Worm (Caenorhabditis elegans) whole organism, mixed stage, embryonic: ENCODE data around the gene F59C12.4.

Source experiments
- M03D4.4 ChIP-seq: sonication (generic microtip); optimal IDR thresholded peaks from 2 replicates; lab custom pipeline; 2017; ENCODE audit warnings: mild to moderate bottlenecking, missing genetic modification characterization, missing compliant biosample characterization
- bed-3 ChIP-seq: fragments of 200-800 bp; sonication (Bioruptor generic); optimal IDR thresholded peaks from 3 replicates; lab custom pipeline; 2018; ENCODE audit warnings: mild to moderate bottlenecking, missing genetic modification characterization, moderate library complexity, missing compliant biosample characterization
- blmp-1 ChIP-seq: fragments of 150-350 bp; optimal IDR thresholded peaks from 2 replicates; lab custom pipeline; 2014; ENCODE audit warnings: missing biosample characterization, missing genetic modification characterization
- ceh-39 ChIP-seq: fragments of 150-350 bp; optimal IDR thresholded peaks from 2 replicates; lab custom pipeline; 2014; ENCODE audit warnings: missing biosample characterization, missing genetic modification characterization
- ceh-43 ChIP-seq: fragments of 200-800 bp; sonication (Bioruptor generic); optimal IDR thresholded peaks from 2 replicates; lab custom pipeline; 2018; ENCODE audit warnings: mild to moderate bottlenecking, missing genetic modification characterization, moderate library complexity, missing compliant biosample characterization
- ceh-83 ChIP-seq: fragments of 200-800 bp; sonication (Bioruptor generic); optimal IDR thresholded peaks from 2 replicates; lab custom pipeline; 2018; ENCODE audit warnings: mild to moderate bottlenecking, missing genetic modification characterization, missing compliant biosample characterization
- ces-1 ChIP-seq: fragments of 150-350 bp; optimal IDR thresholded peaks from 2 replicates; lab custom pipeline; 2014; ENCODE audit warnings: missing biosample characterization, missing genetic modification reagents, missing genetic modification characterization
- cnd-1 ChIP-seq: fragments of 200-800 bp; sonication (Bioruptor generic); optimal IDR thresholded peaks from 2 replicates; lab custom pipeline; 2018; ENCODE audit warnings: mild to moderate bottlenecking, missing genetic modification characterization, missing compliant biosample characterization
- drap-1 ChIP-seq: fragments of 200-800 bp; sonication (Bioruptor generic); optimal IDR thresholded peaks from 3 replicates; lab custom pipeline; 2018; ENCODE audit warnings: mild to moderate bottlenecking, missing genetic modification characterization, missing compliant biosample characterization
- elt-1 ChIP-seq: sonication (generic microtip); optimal IDR thresholded peaks from 2 replicates; lab custom pipeline; 2017; ENCODE audit warnings: missing genetic modification characterization, mild to moderate bottlenecking, missing compliant biosample characterization, antibody characterized with exemption, moderate library complexity, borderline replicate concordance; ENCODE audit not compliant: insufficient read depth
- elt-3 ChIP-seq: fragments of 150-350 bp; optimal IDR thresholded peaks from 2 replicates; lab custom pipeline; 2014; ENCODE audit warnings: missing biosample characterization, missing genetic modification characterization
- flh-1 ChIP-seq: fragments of 200-800 bp; sonication (Bioruptor generic); optimal IDR thresholded peaks from 2 replicates; lab custom pipeline; 2018; ENCODE audit warnings: mild to moderate bottlenecking, missing genetic modification characterization, moderate library complexity, missing compliant biosample characterization
- ham-2 ChIP-seq: fragments of 200-800 bp; sonication (Bioruptor generic); optimal IDR thresholded peaks from 2 replicates; lab custom pipeline; 2018; ENCODE audit warnings: mild to moderate bottlenecking, missing genetic modification characterization, missing compliant biosample characterization
- lin-13 ChIP-seq: fragments of 150-350 bp; optimal IDR thresholded peaks from 2 replicates; lab custom pipeline; 2014; ENCODE audit warnings: missing biosample characterization, missing genetic modification characterization
- lin-32 ChIP-seq: fragments of 200-800 bp; sonication (Bioruptor generic); optimal IDR thresholded peaks from 2 replicates; lab custom pipeline; 2018; ENCODE audit warnings: mild to moderate bottlenecking, missing genetic modification characterization, missing compliant biosample characterization
- mab-5 ChIP-seq: fragments of 150-350 bp; optimal IDR thresholded peaks from 2 replicates; lab custom pipeline; 2014; ENCODE audit warnings: missing biosample characterization, missing genetic modification characterization
- mep-1 ChIP-seq: fragments of 150-350 bp; optimal IDR thresholded peaks from 2 replicates; lab custom pipeline; 2017; ENCODE audit warnings: missing biosample characterization, missing genetic modification reagents, missing genetic modification characterization, inconsistent platforms
- mls-2 ChIP-seq: sonication (generic microtip); optimal IDR thresholded peaks from 2 replicates; lab custom pipeline; 2016; ENCODE audit warnings: mild to moderate bottlenecking, missing genetic modification characterization, moderate library complexity, missing compliant biosample characterization
- nhr-12 ChIP-seq: fragments of 150-350 bp; optimal IDR thresholded peaks from 2 replicates; lab custom pipeline; 2014; ENCODE audit warnings: missing biosample characterization, missing genetic modification characterization
- nhr-2 ChIP-seq: fragments of 150-350 bp; optimal IDR thresholded peaks from 2 replicates; lab custom pipeline; 2014; ENCODE audit warnings: missing biosample characterization, missing genetic modification characterization
- nhr-237 ChIP-seq: fragments of 150-350 bp; optimal IDR thresholded peaks from 2 replicates; lab custom pipeline; 2014; ENCODE audit warnings: missing biosample characterization, missing genetic modification characterization
- nhr-28 ChIP-seq: fragments of 150-350 bp; optimal IDR thresholded peaks from 2 replicates; lab custom pipeline; 2014; ENCODE audit warnings: missing biosample characterization, missing genetic modification characterization
- pha-4 ChIP-seq: fragments of 150-350 bp; optimal IDR thresholded peaks from 2 replicates; lab custom pipeline; 2018; ENCODE audit warnings: missing biosample characterization, missing genetic modification reagents, missing genetic modification characterization
- sem-2 ChIP-seq: fragments of 200-800 bp; sonication (Bioruptor generic); optimal IDR thresholded peaks from 2 replicates; lab custom pipeline; 2018; ENCODE audit warnings: mild to moderate bottlenecking, missing genetic modification characterization, missing compliant biosample characterization
- snpc-4 ChIP-seq: fragments of 150-350 bp; optimal IDR thresholded peaks from 2 replicates; lab custom pipeline; 2014; ENCODE audit warnings: missing biosample characterization, missing genetic modification characterization
- sptf-1 ChIP-seq: sonication (generic microtip); optimal IDR thresholded peaks from 2 replicates; lab custom pipeline; 2017; ENCODE audit warnings: mild to moderate bottlenecking, missing genetic modification characterization, moderate library complexity, missing compliant biosample characterization
- tbx-8 ChIP-seq: fragments of 200-800 bp; sonication (Bioruptor generic); optimal IDR thresholded peaks from 2 replicates; lab custom pipeline; 2018; ENCODE audit warnings: mild to moderate bottlenecking, missing genetic modification characterization, moderate library complexity, missing compliant biosample characterization
- unc-120 ChIP-seq: sonication (generic microtip); optimal IDR thresholded peaks from 2 replicates; lab custom pipeline; 2017; ENCODE audit warnings: missing genetic modification characterization, missing compliant biosample characterization; ENCODE audit not compliant: poor library complexity, severe bottlenecking
- unc-39 ChIP-seq: fragments of 150-350 bp; optimal IDR thresholded peaks from 2 replicates; lab custom pipeline; 2014; ENCODE audit warnings: missing biosample characterization, missing genetic modification characterization
- unc-62 ChIP-seq: fragments of 150-350 bp; optimal IDR thresholded peaks from 2 replicates; lab custom pipeline; 2014; ENCODE audit warnings: missing biosample characterization, missing genetic modification reagents, missing genetic modification characterization
- zip-8 ChIP-seq: fragments of 150-350 bp; optimal IDR thresholded peaks from 2 replicates; lab custom pipeline; 2014; ENCODE audit warnings: missing biosample characterization, missing genetic modification characterization
- ztf-11 ChIP-seq: fragments of 150-350 bp; optimal IDR thresholded peaks from 2 replicates; lab custom pipeline; 2014; ENCODE audit warnings: missing biosample characterization, missing genetic modification characterization

Gene F59C12.4

DNA sequence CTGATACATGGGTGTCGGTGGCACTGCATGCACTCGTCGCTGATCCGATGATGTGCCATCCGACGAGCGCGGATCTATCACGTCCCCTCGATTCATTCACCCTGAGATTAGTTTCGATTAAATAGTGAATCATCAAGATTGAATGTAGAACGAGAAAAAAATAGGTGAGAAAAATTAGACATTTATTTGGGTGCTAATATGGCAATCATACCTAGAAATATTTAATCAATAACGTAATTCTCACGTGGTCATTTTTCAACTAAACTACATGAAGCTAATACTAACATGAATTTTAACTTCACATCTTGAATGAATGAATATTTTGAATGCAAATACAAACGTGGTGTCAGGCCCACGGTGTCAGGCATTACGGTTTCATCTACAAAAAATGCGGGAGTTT is 7.0 kb upstream of the F59C12.4 start, which contains the start of gene F59C12.3:
F59C12.3 (minus strand) TSS at position 101 of the 400 bp plus-strand sequence.
- TF ChIP-seq nhr-2 (tag; lab: Kevin White, UChicago) = no peak
- TF ChIP-seq, all 35 proteins: peak for 0

- TF ChIP-seq nhr-28 (no peak), lin-32 (no peak), sem-2 (GFP tag; lab: Kevin White, UChicago) (no peak), nhr-12 (no peak), blmp-1 (tag; lab: Kevin White, UChicago) (no peak), tbx-8 (GFP tag; lab: Kevin White, UChicago) (no peak), mab-5 (tag; lab: Kevin White, UChicago) (no peak), snpc-4 (no peak), ztf-11 (tag; lab: Kevin White, UChicago) (no peak), M03D4.4 (tag; lab: Kevin White, UChicago) (no peak), zip-8 (tag; lab: Kevin White, UChicago) (no peak), flh-1 (no peak), ceh-43 (GFP tag; lab: Kevin White, UChicago) (no peak), pha-4 (tag; lab: Kevin White, UChicago) (no peak), sptf-1 (tag; lab: Kevin White, UChicago) (no peak), ceh-39 (tag; lab: Kevin White, UChicago) (no peak), mep-1 (tag; lab: Kevin White, UChicago) (no peak), cnd-1 (tag; lab: Kevin White, UChicago) (no peak)
- TF ChIP-seq, all 35 proteins: peak for 0
These were observed 4.7 kb upstream of the F59C12.4 start for ce11 chrX:16607128-16607527.

- TF ChIP-seq lin-32 = peak; percentile 44
- no peak for TF ChIP-seq snpc-4
- peak; percentile 79 for TF ChIP-seq ceh-83 (GFP tag; lab: Kevin White, UChicago)
- peak; percentile 72 for TF ChIP-seq ceh-43 (GFP tag; lab: Kevin White, UChicago)
- TF ChIP-seq elt-1 (tag; lab: Kevin White, UChicago) = no peak
- TF ChIP-seq unc-120 = peak; percentile 66
- TF ChIP-seq sem-2 (GFP tag; lab: Kevin White, UChicago) = peak; percentile 33
- TF ChIP-seq cnd-1 (tag; lab: Kevin White, UChicago) = peak; percentile 20
- TF ChIP-seq ham-2 (GFP tag; lab: Kevin White, UChicago) = peak; percentile 29
- no peak for TF ChIP-seq lin-13 (tag; lab: Kevin White, UChicago)
- peak; percentile 68 for TF ChIP-seq bed-3
- TF ChIP-seq ces-1 (GFP tag; lab: Kevin White, UChicago) = peak; percentile 38
- TF ChIP-seq M03D4.4 (tag; lab: Kevin White, UChicago) = peak; percentile 80
- TF ChIP-seq mls-2 (tag; lab: Kevin White, UChicago) = peak; percentile 61
- TF ChIP-seq drap-1 = peak; percentile 80
- TF ChIP-seq blmp-1 (tag; lab: Kevin White, UChicago) = no peak
- TF ChIP-seq elt-3 = no peak
- peak; percentile 81 for TF ChIP-seq sptf-1 (tag; lab: Kevin White, UChicago)
- TF ChIP-seq tbx-8 (GFP tag; lab: Kevin White, UChicago) = peak; percentile 41
These were observed 2.1 kb upstream of the F59C12.4 start for ce11 chrX:16604566-16604965.

DNA sequence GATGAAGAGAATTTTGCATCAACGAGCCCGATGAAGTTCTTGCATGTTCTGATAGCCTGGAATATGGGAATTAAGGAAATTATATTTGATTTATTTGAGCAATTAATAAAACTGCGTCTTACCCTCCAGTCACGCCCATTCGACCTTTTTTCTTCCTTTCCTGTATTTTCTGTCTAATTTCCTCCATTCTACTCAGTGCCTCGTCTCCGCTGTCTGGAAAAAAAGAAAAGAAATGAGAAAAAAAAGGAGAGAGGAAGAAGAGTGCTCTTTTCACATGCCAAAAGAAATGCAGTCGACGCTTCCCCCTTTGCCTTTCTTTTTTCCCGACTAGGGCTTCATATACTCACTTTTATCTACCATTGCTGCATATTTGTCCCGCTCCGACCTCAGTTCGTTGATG is 1.7 kb upstream of the F59C12.4 start:
- no peak for TF ChIP-seq elt-3
- TF ChIP-seq mep-1 (tag; lab: Kevin White, UChicago) = no peak
- no peak for TF ChIP-seq mls-2 (tag; lab: Kevin White, UChicago)
- TF ChIP-seq unc-120 = no peak
- TF ChIP-seq ceh-39 (tag; lab: Kevin White, UChicago) = no peak
- TF ChIP-seq elt-1 (tag; lab: Kevin White, UChicago) = no peak
- no peak for TF ChIP-seq nhr-237 (tag; lab: Kevin White, UChicago)
- TF ChIP-seq snpc-4 = no peak

DNA sequence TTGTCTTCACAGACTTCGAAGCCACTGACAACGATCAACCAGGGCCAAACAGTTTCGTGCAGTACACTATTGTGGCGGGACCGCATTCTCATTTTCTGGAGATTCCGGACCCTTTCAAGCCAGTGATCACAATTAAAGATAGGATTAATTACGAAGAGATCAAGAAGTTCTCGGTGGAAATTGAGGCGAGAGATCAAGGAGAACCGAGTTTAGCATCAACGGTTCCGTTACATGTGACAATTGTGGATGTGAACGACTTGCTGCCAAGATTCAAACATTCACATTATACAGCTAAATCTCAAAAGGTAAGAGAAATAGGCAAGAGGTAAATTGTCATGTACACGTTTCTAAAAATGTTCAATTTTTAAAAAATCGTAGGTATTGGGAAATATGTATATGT is 4.6 kb downstream of the F59C12.4 start:
- TF ChIP-seq unc-62 (GFP tag; lab: Kevin White, UChicago) (no peak), pha-4 (tag; lab: Kevin White, UChicago) (no peak), ces-1 (GFP tag; lab: Kevin White, UChicago) (no peak), nhr-2 (tag; lab: Kevin White, UChicago) (no peak), blmp-1 (tag; lab: Kevin White, UChicago) (no peak), unc-39 (tag; lab: Kevin White, UChicago) (no peak), mls-2 (tag; lab: Kevin White, UChicago) (no peak)
